Fruit fly (Drosophila melanogaster) whole organism, adult: Measurements from ENCODE around the gene CG10214.
A peak's percentile ranks its signal among the peaks of the same experiment; 100 is the strongest.

ENCODE experiments used
- CG11617 ChIP-seq: fragments of 200-800 bp; sonication (Bioruptor generic); optimal IDR thresholded peaks from 2 replicates; lab custom pipeline; 2017; ENCODE audit warnings: mild to moderate bottlenecking, missing biosample characterization, missing genetic modification reagents, missing genetic modification characterization
- CG12768 ChIP-seq: fragments of 200-800 bp; sonication (Bioruptor generic); optimal IDR thresholded peaks from 2 replicates; lab custom pipeline; 2017; ENCODE audit warnings: missing biosample characterization, missing genetic modification characterization, mild to moderate bottlenecking, moderate library complexity, missing genetic modification reagents
- CG14711 ChIP-seq: fragments of 200-800 bp; sonication (Bioruptor generic); optimal IDR thresholded peaks from 2 replicates; lab custom pipeline; 2018; ENCODE audit warnings: missing biosample characterization, mild to moderate bottlenecking, missing genetic modification characterization, moderate library complexity
- CG1620 ChIP-seq: fragments of 200-800 bp; sonication (Bioruptor generic); optimal IDR thresholded peaks from 2 replicates; lab custom pipeline; 2016; ENCODE audit warnings: missing biosample characterization, missing genetic modification characterization
- CG33017 ChIP-seq: fragments of 200-800 bp; sonication (Bioruptor generic); optimal IDR thresholded peaks from 2 replicates; lab custom pipeline; 2018; ENCODE audit warnings: missing biosample characterization, mild to moderate bottlenecking, missing genetic modification characterization, moderate library complexity
- CG5204 ChIP-seq: fragments of 200-800 bp; sonication (Bioruptor generic); optimal IDR thresholded peaks from 2 replicates; lab custom pipeline; 2016; ENCODE audit warnings: missing biosample characterization, missing genetic modification characterization
- CG7045 ChIP-seq: fragments of 200-800 bp; sonication (Bioruptor generic); optimal IDR thresholded peaks from 2 replicates; lab custom pipeline; 2017; ENCODE audit warnings: missing biosample characterization, mild to moderate bottlenecking, missing genetic modification characterization
- CG7101 ChIP-seq: fragments of 200-800 bp; sonication (Bioruptor generic); optimal IDR thresholded peaks from 2 replicates; lab custom pipeline; 2018; ENCODE audit warnings: missing biosample characterization, mild to moderate bottlenecking, missing genetic modification characterization, moderate library complexity
- Clk ChIP-seq: fragments of 200-800 bp; sonication (Bioruptor generic); optimal IDR thresholded peaks from 2 replicates; lab custom pipeline; 2017; ENCODE audit warnings: missing biosample characterization, missing genetic modification characterization
- Crg-1 ChIP-seq: fragments of 200-800 bp; sonication (Bioruptor generic); optimal IDR thresholded peaks from 2 replicates; lab custom pipeline; 2016; ENCODE audit warnings: missing biosample characterization, missing genetic modification characterization
- Hr96 ChIP-seq: fragments of 200-800 bp; sonication (Bioruptor generic); optimal IDR thresholded peaks from 2 replicates; lab custom pipeline; 2016; ENCODE audit warnings: missing biosample characterization, missing genetic modification characterization
- Mnt ChIP-seq: fragments of 200-800 bp; sonication (Bioruptor generic); optimal IDR thresholded peaks from 2 replicates; lab custom pipeline; 2016; ENCODE audit warnings: missing biosample characterization, mild to moderate bottlenecking, missing genetic modification characterization
- bab1 ChIP-seq: fragments of 200-800 bp; sonication (Bioruptor generic); optimal IDR thresholded peaks from 3 replicates; lab custom pipeline; 2019; ENCODE audit warnings: missing biosample characterization, mild to moderate bottlenecking, missing genetic modification characterization, moderate library complexity
- cic ChIP-seq: fragments of 200-800 bp; sonication (Bioruptor generic); optimal IDR thresholded peaks from 2 replicates; lab custom pipeline; 2017; ENCODE audit warnings: missing biosample characterization, mild to moderate bottlenecking, missing genetic modification characterization, moderate library complexity
- cnc ChIP-seq, 2 experiments: fragments of >200 bp; optimal IDR thresholded peaks; 2 replicates each; lab custom pipeline; 2017
- kay ChIP-seq: fragments of 200-800 bp; sonication (Bioruptor generic); peaks from one replicate; lab custom pipeline; 2016; ENCODE audit warnings: missing biosample characterization, missing genetic modification characterization, borderline replicate concordance
- ovo ChIP-seq: fragments of 200-800 bp; sonication (Bioruptor generic); optimal IDR thresholded peaks from 2 replicates; lab custom pipeline; 2016; ENCODE audit warnings: missing biosample characterization, missing genetic modification characterization
- pad ChIP-seq: fragments of 200-800 bp; sonication (Bioruptor generic); optimal IDR thresholded peaks from 3 replicates; lab custom pipeline; 2017; ENCODE audit warnings: missing biosample characterization, missing genetic modification characterization, mild to moderate bottlenecking, moderate library complexity, missing genetic modification reagents
- tj ChIP-seq: fragments of 200-800 bp; sonication (Bioruptor generic); optimal IDR thresholded peaks from 3 replicates; lab custom pipeline; 2017; ENCODE audit warnings: missing biosample characterization, mild to moderate bottlenecking, missing genetic modification characterization, moderate library complexity
- toe ChIP-seq: fragments of 200-800 bp; sonication (Bioruptor generic); optimal IDR thresholded peaks from 2 replicates; lab custom pipeline; 2016; ENCODE audit warnings: missing biosample characterization, missing genetic modification characterization

CG10214 gene

DNA sequence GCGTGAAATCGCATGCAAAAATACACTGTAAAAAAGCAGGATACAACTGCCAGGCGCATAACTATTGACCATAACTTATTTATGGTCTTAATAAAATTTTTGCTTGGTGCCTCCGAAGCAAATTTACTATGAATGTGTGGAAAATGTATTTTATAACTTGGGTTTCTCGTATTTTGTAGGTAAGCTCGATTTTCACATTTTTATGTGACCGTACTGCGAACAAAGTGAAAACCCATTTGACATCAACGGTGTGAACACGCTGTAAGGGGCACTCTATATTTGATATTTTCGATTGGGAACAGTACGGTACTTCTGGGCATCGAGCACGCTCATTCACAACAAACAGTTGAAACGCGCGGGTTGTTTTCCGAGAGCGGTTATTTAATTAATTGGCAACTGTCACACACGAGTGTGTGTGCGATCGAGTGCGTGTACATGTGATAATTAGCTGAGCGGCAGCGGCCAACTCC lies 14.2 kb upstream of the CG10214 start, which contains the start of the genes Nup98-96 and mbc:
Gene Nup98-96, minus strand, starts transcription at position 156 of the 470 bp plus-strand sequence.
Gene mbc, plus strand, starts transcription at position 300 of the 470 bp plus-strand sequence.
- peak; percentile 82 for TF ChIP-seq tj (GFP tag; lab: Kevin White, UChicago)
- TF ChIP-seq ovo (GFP tag; lab: Kevin White, UChicago), result peak; percentile 91
- peak; percentile 65 for TF ChIP-seq CG14711
- TF ChIP-seq Hr96 (GFP tag; lab: Kevin White, UChicago), result peak; percentile 90
- peak; percentile 96 for TF ChIP-seq toe
- TF ChIP-seq CG5204 (GFP tag; lab: Kevin White, UChicago), result peak; percentile 85
- TF ChIP-seq bab1 (GFP tag; lab: Kevin White, UChicago), result peak; percentile 87
- TF ChIP-seq kay (GFP tag; lab: Kevin White, UChicago), result no peak
- TF ChIP-seq pad (GFP tag; lab: Kevin White, UChicago), result peak; percentile 63
- TF ChIP-seq CG11617 (GFP tag; lab: Kevin White, UChicago), result peak; percentile 84
- TF ChIP-seq CG12768, result peak; percentile 71
- peak; percentile 79 for TF ChIP-seq CG7101
- TF ChIP-seq cic (GFP tag; lab: Kevin White, UChicago), result peak; percentile 71
- TF ChIP-seq Clk (GFP tag; lab: Kevin White, UChicago), result peak; percentile 81
- peak; percentile 72 for TF ChIP-seq CG7045 (GFP tag; lab: Kevin White, UChicago)
- TF ChIP-seq CG33017, result peak; percentile 47
- TF ChIP-seq CG1620 (GFP tag; lab: Kevin White, UChicago), result peak; percentile 92
- TF ChIP-seq Mnt (GFP tag; lab: Kevin White, UChicago), result peak; percentile 93
- peak; percentile 77 for TF ChIP-seq Crg-1 (GFP tag; lab: Kevin White, UChicago)
- TF ChIP-seq cnc (optimal IDR thresholded peaks at IDR 0.05; lab: Kevin White, UChicago), result no peak

DNA sequence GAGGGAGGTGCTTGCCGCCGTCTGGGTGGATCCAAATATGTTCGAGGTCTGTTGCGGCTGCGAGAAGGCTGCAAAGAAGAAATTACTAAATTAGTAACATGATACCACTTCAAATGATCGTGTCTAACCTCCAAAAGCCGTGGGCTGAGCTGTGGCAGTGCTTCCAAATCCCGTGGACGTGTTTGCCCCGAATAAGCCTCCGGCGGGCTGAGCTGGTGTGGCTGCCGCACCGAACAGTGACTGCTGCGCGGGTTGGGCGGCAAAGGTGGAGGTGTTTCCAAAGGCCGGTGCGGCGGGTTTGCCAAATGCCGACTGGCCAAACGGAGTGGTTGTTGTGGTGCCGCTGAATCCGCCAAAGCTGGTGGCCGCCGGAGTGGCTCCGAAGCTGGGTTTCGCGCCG lies 13.5 kb upstream of the CG10214 start:
- no peak for TF ChIP-seq Clk (GFP tag; lab: Kevin White, UChicago)
- no peak for TF ChIP-seq tj (GFP tag; lab: Kevin White, UChicago)
- no peak for TF ChIP-seq Hr96 (GFP tag; lab: Kevin White, UChicago)
- no peak for TF ChIP-seq CG7045 (GFP tag; lab: Kevin White, UChicago)
- TF ChIP-seq CG33017, result no peak
- TF ChIP-seq CG7101, result no peak
- no peak for TF ChIP-seq Mnt (GFP tag; lab: Kevin White, UChicago)
- no peak for TF ChIP-seq CG5204 (GFP tag; lab: Kevin White, UChicago)
- no peak for TF ChIP-seq CG1620 (GFP tag; lab: Kevin White, UChicago)
- TF ChIP-seq CG11617 (GFP tag; lab: Kevin White, UChicago), result no peak
- no peak for TF ChIP-seq cnc (optimal IDR thresholded peaks at IDR 0.05; lab: Kevin White, UChicago)

DNA sequence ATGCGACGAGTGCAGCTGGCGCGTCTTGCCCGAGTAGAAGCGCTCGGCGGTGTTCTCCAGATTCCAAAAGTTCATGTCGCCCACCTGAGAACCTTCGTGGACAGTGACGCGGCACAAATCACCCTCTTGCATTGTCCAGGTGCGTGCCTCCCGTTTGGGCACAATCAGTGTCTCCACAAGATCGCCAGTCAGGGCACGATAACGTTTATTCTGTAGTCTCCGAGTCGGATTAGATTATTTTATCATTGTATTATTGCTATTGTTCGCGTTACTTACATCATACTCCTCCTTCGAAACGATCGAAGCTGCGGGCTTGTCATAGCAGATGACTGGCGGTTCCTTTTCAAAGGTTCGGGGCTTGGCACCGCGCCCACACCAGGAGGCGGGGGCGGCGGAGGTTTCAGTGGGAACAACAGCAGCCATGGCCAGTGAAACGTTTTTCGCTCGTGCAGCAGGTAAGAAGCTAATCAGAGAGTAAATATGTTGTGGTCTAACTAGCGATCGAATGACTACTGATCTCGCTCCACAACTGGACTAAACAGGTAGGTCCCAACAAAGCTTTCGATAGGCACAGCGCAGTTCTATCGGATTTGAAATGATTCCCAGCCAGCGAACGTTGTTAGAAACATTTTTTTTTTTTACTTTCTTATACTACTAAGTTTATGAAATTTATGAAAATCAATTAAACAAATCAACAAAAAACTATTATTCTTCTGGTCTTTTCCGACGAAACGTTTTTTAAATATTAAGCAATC lies 6.5 kb upstream of the CG10214 start, which contains the start of gene CG10208:
Gene CG10208, minus strand, starts transcription at position 518 of the 755 bp plus-strand sequence.
- TF ChIP-seq Hr96 (GFP tag; lab: Kevin White, UChicago), result peak; percentile 30
- peak; percentile 67 for TF ChIP-seq Mnt (GFP tag; lab: Kevin White, UChicago)
- no peak for TF ChIP-seq Clk (GFP tag; lab: Kevin White, UChicago)
- no peak for TF ChIP-seq CG11617 (GFP tag; lab: Kevin White, UChicago)
- TF ChIP-seq ovo (GFP tag; lab: Kevin White, UChicago), result no peak
- no peak for TF ChIP-seq CG33017
- no peak for TF ChIP-seq bab1 (GFP tag; lab: Kevin White, UChicago)
- no peak for TF ChIP-seq kay (GFP tag; lab: Kevin White, UChicago)
- no peak for TF ChIP-seq toe
- no peak for TF ChIP-seq Crg-1 (GFP tag; lab: Kevin White, UChicago)
- TF ChIP-seq CG7101, result peak; percentile 3
- TF ChIP-seq CG12768, result peak; percentile 32
- no peak for TF ChIP-seq CG1620 (GFP tag; lab: Kevin White, UChicago)
- no peak for TF ChIP-seq pad (GFP tag; lab: Kevin White, UChicago)
- TF ChIP-seq CG7045 (GFP tag; lab: Kevin White, UChicago), result no peak
- peak in 1 of 2 experiments; percentile 52 for TF ChIP-seq cnc (optimal IDR thresholded peaks at IDR 0.05; lab: Kevin White, UChicago)
- no peak for TF ChIP-seq CG14711
- TF ChIP-seq CG5204 (GFP tag; lab: Kevin White, UChicago), result no peak
- no peak for TF ChIP-seq cic (GFP tag; lab: Kevin White, UChicago)
- TF ChIP-seq tj (GFP tag; lab: Kevin White, UChicago), result no peak

DNA sequence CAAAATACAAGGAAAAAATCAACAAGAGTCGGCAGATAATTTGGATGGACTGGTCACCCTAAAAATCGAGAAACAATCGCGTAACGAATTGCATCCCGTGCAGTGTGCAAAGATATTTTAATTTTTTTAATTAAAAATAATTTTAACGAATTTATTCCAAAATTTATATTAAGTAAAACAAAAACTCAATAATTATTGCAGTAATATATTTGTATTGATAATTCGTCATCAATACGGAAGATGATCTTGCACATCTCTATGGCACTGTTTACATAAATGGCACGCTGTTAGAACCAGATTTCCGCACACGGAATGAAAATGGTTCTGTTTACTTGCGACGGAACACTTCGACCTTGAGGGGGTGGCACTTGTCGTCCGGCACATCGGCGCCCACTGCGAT lies 5.5 kb upstream of the CG10214 start, which contains the start of gene tst:
Gene tst, minus strand, starts transcription at position 52 of the 400 bp plus-strand sequence.
- TF ChIP-seq Hr96 (GFP tag; lab: Kevin White, UChicago), result no peak
- no peak for TF ChIP-seq kay (GFP tag; lab: Kevin White, UChicago)
- TF ChIP-seq CG1620 (GFP tag; lab: Kevin White, UChicago), result peak; percentile 18
- peak; percentile 85 for TF ChIP-seq CG12768
- TF ChIP-seq tj (GFP tag; lab: Kevin White, UChicago), result peak; percentile 72
- peak; percentile 69 for TF ChIP-seq Crg-1 (GFP tag; lab: Kevin White, UChicago)
- no peak for TF ChIP-seq ovo (GFP tag; lab: Kevin White, UChicago)
- peak; percentile 69 for TF ChIP-seq pad (GFP tag; lab: Kevin White, UChicago)
- TF ChIP-seq CG7101, result peak; percentile 93
- TF ChIP-seq Clk (GFP tag; lab: Kevin White, UChicago), result peak; percentile 60
- TF ChIP-seq cnc (optimal IDR thresholded peaks at IDR 0.05; lab: Kevin White, UChicago), result no peak
- TF ChIP-seq Mnt (GFP tag; lab: Kevin White, UChicago), result peak; percentile 60
- TF ChIP-seq CG11617 (GFP tag; lab: Kevin White, UChicago), result peak; percentile 88
- no peak for TF ChIP-seq CG5204 (GFP tag; lab: Kevin White, UChicago)
- no peak for TF ChIP-seq toe
- TF ChIP-seq CG7045 (GFP tag; lab: Kevin White, UChicago), result peak; percentile 82
- no peak for TF ChIP-seq cic (GFP tag; lab: Kevin White, UChicago)
- TF ChIP-seq CG14711, result peak; percentile 89
- peak; percentile 89 for TF ChIP-seq CG33017
- TF ChIP-seq bab1 (GFP tag; lab: Kevin White, UChicago), result peak; percentile 94
